Worm (Caenorhabditis elegans): Measurements from ENCODE around the gene D1054.10.

D1054.10 gene

ce11 chrV:10818498-10818897 is 25.8 kb upstream of the D1054.10 start:
- TF ChIP-seq sem-2 (GFP tag; optimal IDR thresholded peaks at IDR 0.05) (no peak), ceh-39 (tag; optimal IDR thresholded peaks at IDR 0.05) (no peak), unc-39 (tag; optimal IDR thresholded peaks at IDR 0.05) (no peak), ces-1 (GFP tag; optimal IDR thresholded peaks at IDR 0.05) (peak; percentile 94), hlh-1 (tag; optimal IDR thresholded peaks at IDR 0.05) (no peak), lsy-2 (tag; optimal IDR thresholded peaks at IDR 0.05) (no peak)

DNA sequence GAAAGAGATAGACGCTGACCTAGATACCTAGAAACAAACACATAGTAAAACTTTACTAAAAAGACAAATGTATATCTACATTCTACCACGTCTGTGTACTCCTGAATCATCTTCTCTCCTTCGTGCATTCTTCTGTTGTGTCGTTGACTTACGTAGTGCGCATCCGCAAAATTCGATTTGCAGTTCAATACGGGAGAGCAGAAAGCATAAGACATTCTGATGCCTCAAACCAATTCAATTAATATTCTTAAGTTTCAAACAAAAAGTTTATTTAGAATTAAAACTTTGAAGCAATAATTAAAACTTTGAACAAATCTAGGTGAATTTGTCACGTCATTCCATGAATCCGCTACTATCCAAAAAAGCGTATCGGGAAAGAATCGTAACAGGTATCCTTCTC is 24.2 kb upstream of the D1054.10 start:
- TF ChIP-seq nhr-237 (tag; optimal IDR thresholded peaks at IDR 0.05) (no peak), lin-32 (GFP tag; optimal IDR thresholded peaks at IDR 0.05) (no peak), ces-1 (GFP tag; optimal IDR thresholded peaks at IDR 0.05) (peak; percentile 88)

DNA sequence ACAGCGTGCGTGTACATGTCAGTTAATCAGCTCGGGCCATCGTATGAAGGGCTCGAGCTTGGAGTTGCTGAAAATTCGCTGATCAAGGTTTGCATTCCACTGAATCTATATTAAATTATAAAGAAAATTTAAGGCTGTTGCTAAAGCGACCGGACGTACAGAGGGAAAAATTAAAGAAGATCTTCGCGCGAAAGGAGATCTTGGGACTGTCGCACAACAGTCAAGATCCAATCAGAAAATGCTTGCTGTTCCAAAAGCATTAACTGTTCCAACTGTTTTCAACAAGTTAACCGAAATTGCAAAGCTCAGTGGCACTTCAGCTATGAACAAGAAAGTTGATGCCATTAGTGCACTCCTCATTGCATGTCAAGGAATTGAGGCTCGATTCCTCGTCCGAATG is 21.7 kb upstream of the D1054.10 start:
- TF ChIP-seq sem-2 (GFP tag; optimal IDR thresholded peaks at IDR 0.05) = no peak
- TF ChIP-seq sptf-1 (tag; optimal IDR thresholded peaks at IDR 0.05) = no peak
- no peak for TF ChIP-seq zip-8 (tag; optimal IDR thresholded peaks at IDR 0.05)
- TF ChIP-seq nhr-76 (tag; optimal IDR thresholded peaks at IDR 0.05) = no peak
- TF ChIP-seq mls-2 (tag; optimal IDR thresholded peaks at IDR 0.05) = no peak
- no peak for TF ChIP-seq drap-1 (GFP tag; optimal IDR thresholded peaks at IDR 0.05)
- TF ChIP-seq mep-1 (tag; optimal IDR thresholded peaks at IDR 0.05) = no peak
- TF ChIP-seq elt-3 (tag; optimal IDR thresholded peaks at IDR 0.05) = no peak

DNA sequence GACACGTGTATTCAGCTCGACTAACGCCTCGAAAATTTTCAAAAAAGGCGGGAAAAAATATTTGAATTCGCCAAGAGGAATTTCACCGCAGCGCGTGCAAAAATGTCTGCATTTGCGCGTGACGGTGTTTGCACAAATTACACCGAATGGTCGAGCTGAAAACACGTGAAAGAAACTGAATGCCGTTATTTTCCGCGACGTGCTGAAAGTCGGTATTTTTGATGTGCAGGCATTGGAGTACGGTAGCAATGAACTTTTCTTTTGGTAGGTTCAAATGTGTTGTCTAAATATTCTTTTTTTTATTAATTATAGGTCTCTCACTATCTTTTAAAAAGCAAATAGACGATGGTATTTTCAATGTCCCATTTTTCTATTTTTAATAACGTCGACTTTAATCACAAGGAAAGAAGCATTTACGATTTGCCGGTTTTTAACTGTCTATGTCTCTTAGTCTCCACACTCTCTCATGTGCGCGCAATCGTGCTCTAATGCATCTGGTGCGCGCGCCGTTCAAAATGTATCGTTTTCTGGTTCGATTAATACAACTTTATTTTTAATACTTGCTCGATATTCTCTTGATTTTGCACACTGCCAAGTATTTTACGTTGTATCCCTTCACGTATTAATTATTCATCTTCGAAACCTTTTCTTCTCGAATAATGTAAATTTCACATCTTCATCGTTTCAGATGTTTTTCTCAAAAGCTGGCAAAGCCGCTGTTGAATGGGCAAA is 20.9 kb upstream of the D1054.10 start, which contains the start of the genes C29A12.1 and lig-1:
Gene C29A12.1, minus strand, starts transcription at position 63 of the 732 bp plus-strand sequence.
Gene lig-1, plus strand, starts transcription at position 682 of the 732 bp plus-strand sequence.
- TF ChIP-seq mep-1 (tag; optimal IDR thresholded peaks at IDR 0.05) = peak; percentile 27
- no peak for TF ChIP-seq ztf-11 (tag; optimal IDR thresholded peaks at IDR 0.05)
- no peak for TF ChIP-seq blmp-1 (tag; optimal IDR thresholded peaks at IDR 0.05)
- TF ChIP-seq ceh-39 (tag; optimal IDR thresholded peaks at IDR 0.05) = peak; percentile 81
- no peak for TF ChIP-seq flh-1 (GFP tag; optimal IDR thresholded peaks at IDR 0.05)

DNA sequence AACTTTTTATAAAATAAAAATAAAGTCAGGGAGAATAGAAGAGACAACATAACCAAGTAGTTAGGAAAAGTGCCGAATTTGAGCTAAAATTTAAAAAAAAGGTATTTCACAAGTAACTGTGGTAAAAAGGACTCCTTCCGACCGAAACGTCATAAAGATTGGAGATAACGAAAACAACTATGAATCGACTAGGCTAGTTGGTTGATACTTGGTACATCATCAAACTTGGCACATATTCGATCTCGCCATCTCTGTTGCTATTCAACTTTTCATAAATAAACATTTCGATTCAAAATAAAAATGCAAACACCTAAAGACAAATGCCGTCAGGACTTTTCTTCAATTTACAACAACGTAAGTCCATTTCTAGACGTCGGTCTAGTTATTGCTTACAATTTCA is 19.1 kb upstream of the D1054.10 start, which contains the start of gene C29A12.22:
Gene C29A12.22, plus strand, starts transcription at position 301 of the 400 bp plus-strand sequence.
- TF ChIP-seq nhr-76 (tag; optimal IDR thresholded peaks at IDR 0.05) = no peak
- TF ChIP-seq elt-3 (tag; optimal IDR thresholded peaks at IDR 0.05) = no peak
- no peak for TF ChIP-seq nhr-28 (tag; optimal IDR thresholded peaks at IDR 0.05)
- no peak for TF ChIP-seq mep-1 (tag; optimal IDR thresholded peaks at IDR 0.05)
- no peak for TF ChIP-seq elt-1 (tag; optimal IDR thresholded peaks at IDR 0.05; ENCODE audit: borderline replicate concordance, insufficient read depth)
- TF ChIP-seq nhr-2 (tag; optimal IDR thresholded peaks at IDR 0.05) = no peak
- TF ChIP-seq pha-4 (tag; optimal IDR thresholded peaks at IDR 0.05) = no peak
- no peak for TF ChIP-seq unc-39 (tag; optimal IDR thresholded peaks at IDR 0.05)

DNA sequence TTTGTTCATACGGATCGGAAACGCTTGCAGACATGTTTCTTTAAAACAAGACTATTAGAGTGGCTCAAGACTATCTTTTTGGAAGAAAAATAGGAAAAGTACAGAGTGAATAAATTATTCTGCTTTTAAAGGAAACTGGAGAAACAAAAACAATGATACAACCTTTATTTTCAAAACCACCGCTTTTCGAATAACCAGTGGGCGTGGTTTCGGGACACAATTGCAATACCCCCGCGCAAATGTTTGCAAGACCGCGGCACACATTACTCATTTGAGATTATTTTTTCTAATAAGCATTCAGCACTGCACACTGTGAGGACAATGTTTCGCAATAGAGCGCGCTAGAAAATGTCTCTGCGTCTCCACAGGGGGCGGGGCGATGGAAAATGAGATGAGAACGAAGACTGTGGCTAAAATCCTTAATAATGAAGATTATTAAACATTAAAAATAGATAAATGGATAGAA is 15.2 kb upstream of the D1054.10 start, which contains the start of gene plrg-1:
Gene plrg-1, minus strand, starts transcription at position 51 of the 466 bp plus-strand sequence.
- TF ChIP-seq ces-1 (GFP tag; optimal IDR thresholded peaks at IDR 0.05) = peak; percentile 74
- peak; percentile 88 for TF ChIP-seq ceh-43 (GFP tag; optimal IDR thresholded peaks at IDR 0.05)
- TF ChIP-seq unc-62 (GFP tag; optimal IDR thresholded peaks at IDR 0.05) = peak; percentile 25
- peak; percentile 90 for TF ChIP-seq drap-1 (GFP tag; optimal IDR thresholded peaks at IDR 0.05)
- peak; percentile 47 for TF ChIP-seq sem-2 (GFP tag; optimal IDR thresholded peaks at IDR 0.05)
- TF ChIP-seq ceh-39 (tag; optimal IDR thresholded peaks at IDR 0.05) = peak; percentile 1
- TF ChIP-seq mls-2 (tag; optimal IDR thresholded peaks at IDR 0.05) = peak; percentile 93
- no peak for TF ChIP-seq snpc-4 (tag; optimal IDR thresholded peaks at IDR 0.05)
- peak; percentile 67 for TF ChIP-seq bed-3 (GFP tag; optimal IDR thresholded peaks at IDR 0.05)
- peak; percentile 40 for TF ChIP-seq nhr-2 (tag; optimal IDR thresholded peaks at IDR 0.05)
- peak; percentile 79 for TF ChIP-seq nhr-237 (tag; optimal IDR thresholded peaks at IDR 0.05)
- peak; percentile 94 for TF ChIP-seq sptf-1 (tag; optimal IDR thresholded peaks at IDR 0.05)
- no peak for TF ChIP-seq elt-3 (tag; optimal IDR thresholded peaks at IDR 0.05)
- peak; percentile 49 for TF ChIP-seq unc-39 (tag; optimal IDR thresholded peaks at IDR 0.05)
- peak; percentile 33 for TF ChIP-seq elt-1 (tag; optimal IDR thresholded peaks at IDR 0.05; ENCODE audit: borderline replicate concordance, insufficient read depth)
- TF ChIP-seq cnd-1 (tag; optimal IDR thresholded peaks at IDR 0.05) = peak; percentile 89
- peak; percentile 71 for TF ChIP-seq hlh-1 (tag; optimal IDR thresholded peaks at IDR 0.05)
- peak; percentile 80 for TF ChIP-seq unc-120 (tag; optimal IDR thresholded peaks at IDR 0.05; ENCODE audit: poor library complexity, severe bottlenecking)
- peak; percentile 76 for TF ChIP-seq lsy-2 (tag; optimal IDR thresholded peaks at IDR 0.05)
- TF ChIP-seq ztf-11 (tag; optimal IDR thresholded peaks at IDR 0.05) = peak; percentile 93
- no peak for TF ChIP-seq nhr-28 (tag; optimal IDR thresholded peaks at IDR 0.05)
- peak; percentile 48 for TF ChIP-seq ceh-83 (GFP tag; optimal IDR thresholded peaks at IDR 0.05)
- TF ChIP-seq M03D4.4 (tag; optimal IDR thresholded peaks at IDR 0.05) = peak; percentile 88
- TF ChIP-seq blmp-1 (tag; optimal IDR thresholded peaks at IDR 0.05) = peak; percentile 11
- TF ChIP-seq nhr-12 (tag; optimal IDR thresholded peaks at IDR 0.05) = peak; percentile 77
- peak; percentile 76 for TF ChIP-seq mab-5 (tag; optimal IDR thresholded peaks at IDR 0.05)
- peak; percentile 94 for TF ChIP-seq mep-1 (tag; optimal IDR thresholded peaks at IDR 0.05)
- TF ChIP-seq ham-2 (GFP tag; optimal IDR thresholded peaks at IDR 0.05) = peak; percentile 90
- peak; percentile 58 for TF ChIP-seq flh-1 (GFP tag; optimal IDR thresholded peaks at IDR 0.05)
- TF ChIP-seq nhr-76 (tag; optimal IDR thresholded peaks at IDR 0.05) = peak; percentile 78
- TF ChIP-seq lin-13 (tag; optimal IDR thresholded peaks at IDR 0.05) = peak; percentile 89
- no peak for TF ChIP-seq zip-8 (tag; optimal IDR thresholded peaks at IDR 0.05)
- peak; percentile 79 for TF ChIP-seq lin-32 (GFP tag; optimal IDR thresholded peaks at IDR 0.05)
- peak; percentile 95 for TF ChIP-seq pha-4 (tag; optimal IDR thresholded peaks at IDR 0.05)
